Worm (Caenorhabditis elegans) whole organism, L2 larva: ENCODE measurements around the gene sod-5.

Experiments used
- R02D3.7 ChIP-seq: fragments of 150-350 bp; optimal IDR thresholded peaks from 2 replicates; lab custom pipeline; 2014; ENCODE audit warnings: missing biosample characterization, missing genetic modification characterization
- Y55F3AM.14 ChIP-seq: fragments of 200-800 bp; sonication (Bioruptor generic); optimal IDR thresholded peaks from 2 replicates; lab custom pipeline; 2018; ENCODE audit warnings: mild to moderate bottlenecking, missing genetic modification characterization, missing compliant biosample characterization
- ZK546.5 ChIP-seq: sonication (generic microtip); optimal IDR thresholded peaks from 2 replicates; lab custom pipeline; 2017; ENCODE audit warnings: missing biosample characterization, missing genetic modification characterization
- alr-1 ChIP-seq: fragments of 150-350 bp; optimal IDR thresholded peaks from 2 replicates; lab custom pipeline; 2014; ENCODE audit warnings: missing biosample characterization, missing genetic modification characterization
- aly-2 ChIP-seq: fragments of 150-350 bp; optimal IDR thresholded peaks from 2 replicates; lab custom pipeline; 2014; ENCODE audit warnings: missing biosample characterization, missing genetic modification characterization
- ama-1 ChIP-seq: fragments of 150-350 bp; optimal IDR thresholded peaks from 2 replicates; lab custom pipeline; 2018; ENCODE audit warnings: inconsistent platforms
- blmp-1 ChIP-seq: sonication (generic microtip); optimal IDR thresholded peaks from 2 replicates; lab custom pipeline; 2017; ENCODE audit warnings: missing genetic modification characterization, mild to moderate bottlenecking, missing compliant biosample characterization, antibody characterized with exemption, moderate library complexity; ENCODE audit not compliant: insufficient read depth
- ceh-16 ChIP-seq: fragments of 150-350 bp; optimal IDR thresholded peaks from 2 replicates; lab custom pipeline; 2014; ENCODE audit warnings: missing biosample characterization, missing genetic modification characterization
- ceh-82 ChIP-seq: fragments of 150-350 bp; optimal IDR thresholded peaks from 2 replicates; lab custom pipeline; 2014; ENCODE audit warnings: missing biosample characterization, missing genetic modification characterization
- crh-2 ChIP-seq: sonication (generic microtip); optimal IDR thresholded peaks from 2 replicates; lab custom pipeline; 2017; ENCODE audit warnings: missing biosample characterization, missing genetic modification characterization
- dmd-4 ChIP-seq: sonication (generic microtip); optimal IDR thresholded peaks from 2 replicates; lab custom pipeline; 2017; ENCODE audit warnings: missing biosample characterization, missing genetic modification characterization
- elt-1 ChIP-seq: fragments of 150-350 bp; optimal IDR thresholded peaks from 2 replicates; lab custom pipeline; 2014; ENCODE audit warnings: missing biosample characterization, missing genetic modification characterization
- gmeb-1 ChIP-seq: fragments of 150-350 bp; optimal IDR thresholded peaks from 2 replicates; lab custom pipeline; 2014; ENCODE audit warnings: missing biosample characterization, missing genetic modification characterization
- lin-11 ChIP-seq: fragments of 150-350 bp; sonication (generic microtip); optimal IDR thresholded peaks from 2 replicates; lab custom pipeline; 2014; ENCODE audit warnings: missing biosample characterization, missing genetic modification characterization, inconsistent platforms, mixed read lengths
- lin-13 ChIP-seq: fragments of 150-350 bp; optimal IDR thresholded peaks from 2 replicates; lab custom pipeline; 2014; ENCODE audit warnings: missing biosample characterization, missing genetic modification reagents, missing genetic modification characterization
- lin-39 ChIP-seq: fragments of 150-350 bp; optimal IDR thresholded peaks from 2 replicates; lab custom pipeline; 2014; ENCODE audit warnings: missing biosample characterization, missing genetic modification reagents, missing genetic modification characterization
- lsy-2 ChIP-seq, 2 experiments: fragments of 150-350 bp in 1 of 2; sonication (generic microtip) in 1 of 2; optimal IDR thresholded peaks; 2 replicates each; lab custom pipeline; 2014 to 2017; ENCODE audit warnings: missing biosample characterization in 2 of 2, missing genetic modification characterization in 2 of 2
- mab-5 ChIP-seq: fragments of 150-350 bp; optimal IDR thresholded peaks from 2 replicates; lab custom pipeline; 2014; ENCODE audit warnings: missing biosample characterization, missing genetic modification characterization
- mbf-1 ChIP-seq: sonication (generic microtip); optimal IDR thresholded peaks from 2 replicates; lab custom pipeline; 2017; ENCODE audit warnings: missing biosample characterization, missing genetic modification characterization
- mdl-1 ChIP-seq, 2 experiments: fragments of 150-350 bp in 1 of 2; sonication (generic microtip) in 1 of 2; optimal IDR thresholded peaks; 2 replicates each; lab custom pipeline; 2017; ENCODE audit warnings: missing biosample characterization in 2 of 2, missing genetic modification characterization in 2 of 2
- nhr-10 ChIP-seq: sonication (generic microtip); optimal IDR thresholded peaks from 2 replicates; lab custom pipeline; 2017; ENCODE audit warnings: missing biosample characterization, missing genetic modification characterization
- nhr-11 ChIP-seq: fragments of 150-350 bp; optimal IDR thresholded peaks from 2 replicates; lab custom pipeline; 2014; ENCODE audit warnings: missing biosample characterization, missing genetic modification characterization
- nhr-12 ChIP-seq: fragments of 150-350 bp; optimal IDR thresholded peaks from 2 replicates; lab custom pipeline; 2014; ENCODE audit warnings: missing biosample characterization, missing genetic modification characterization
- nhr-21 ChIP-seq: fragments of 150-350 bp; optimal IDR thresholded peaks from 2 replicates; lab custom pipeline; 2014; ENCODE audit warnings: missing biosample characterization, missing genetic modification characterization
- nhr-23 ChIP-seq: fragments of 150-350 bp; optimal IDR thresholded peaks from 2 replicates; lab custom pipeline; 2014; ENCODE audit warnings: missing biosample characterization, missing genetic modification reagents, missing genetic modification characterization
- nhr-237 ChIP-seq: fragments of 150-350 bp; optimal IDR thresholded peaks from 2 replicates; lab custom pipeline; 2014; ENCODE audit warnings: missing biosample characterization, missing genetic modification characterization
- nhr-25 ChIP-seq: fragments of 150-350 bp; sonication (generic microtip); optimal IDR thresholded peaks from 3 replicates; lab custom pipeline; 2014; ENCODE audit warnings: missing biosample characterization, missing genetic modification characterization
- nhr-77 ChIP-seq: fragments of 150-350 bp; optimal IDR thresholded peaks from 2 replicates; lab custom pipeline; 2014; ENCODE audit warnings: missing biosample characterization, missing genetic modification characterization
- peb-1 ChIP-seq: fragments of 150-350 bp; optimal IDR thresholded peaks from 2 replicates; lab custom pipeline; 2014; ENCODE audit warnings: missing biosample characterization, missing genetic modification characterization
- sem-4 ChIP-seq: fragments of 150-350 bp; optimal IDR thresholded peaks from 2 replicates; lab custom pipeline; 2014; ENCODE audit warnings: missing biosample characterization, missing genetic modification reagents, missing genetic modification characterization
- skn-1 ChIP-seq: sonication (generic microtip); optimal IDR thresholded peaks from 2 replicates; lab custom pipeline; 2017; ENCODE audit warnings: missing biosample characterization, missing genetic modification characterization
- sma-9 ChIP-seq, 2 experiments: fragments of 150-350 bp in 1 of 2; sonication (generic microtip) in 1 of 2; optimal IDR thresholded peaks; 2 replicates each; lab custom pipeline; 2014 to 2016; ENCODE audit warnings: missing genetic modification characterization in 2 of 2, mild to moderate bottlenecking in 1 of 2, missing biosample characterization in 1 of 2, missing compliant biosample characterization in 1 of 2, missing genetic modification reagents in 1 of 2, moderate library complexity in 1 of 2
- unc-39 ChIP-seq: fragments of 150-350 bp; optimal IDR thresholded peaks from 2 replicates; lab custom pipeline; 2014; ENCODE audit warnings: missing biosample characterization, missing genetic modification characterization
- ztf-1 ChIP-seq: fragments of 200-800 bp; sonication (Bioruptor generic); conservative IDR thresholded peaks from 2 replicates; pipeline ENCODE4 v1.3.6; 2022; ENCODE audit warnings: missing genetic modification characterization, missing compliant biosample characterization
- ztf-11 ChIP-seq: sonication (generic microtip); optimal IDR thresholded peaks from 2 replicates; lab custom pipeline; 2017; ENCODE audit warnings: missing biosample characterization, missing genetic modification characterization
- ztf-4 ChIP-seq: fragments of 150-350 bp; optimal IDR thresholded peaks from 2 replicates; lab custom pipeline; 2014; ENCODE audit warnings: missing biosample characterization, missing genetic modification characterization

sod-5 gene

DNA sequence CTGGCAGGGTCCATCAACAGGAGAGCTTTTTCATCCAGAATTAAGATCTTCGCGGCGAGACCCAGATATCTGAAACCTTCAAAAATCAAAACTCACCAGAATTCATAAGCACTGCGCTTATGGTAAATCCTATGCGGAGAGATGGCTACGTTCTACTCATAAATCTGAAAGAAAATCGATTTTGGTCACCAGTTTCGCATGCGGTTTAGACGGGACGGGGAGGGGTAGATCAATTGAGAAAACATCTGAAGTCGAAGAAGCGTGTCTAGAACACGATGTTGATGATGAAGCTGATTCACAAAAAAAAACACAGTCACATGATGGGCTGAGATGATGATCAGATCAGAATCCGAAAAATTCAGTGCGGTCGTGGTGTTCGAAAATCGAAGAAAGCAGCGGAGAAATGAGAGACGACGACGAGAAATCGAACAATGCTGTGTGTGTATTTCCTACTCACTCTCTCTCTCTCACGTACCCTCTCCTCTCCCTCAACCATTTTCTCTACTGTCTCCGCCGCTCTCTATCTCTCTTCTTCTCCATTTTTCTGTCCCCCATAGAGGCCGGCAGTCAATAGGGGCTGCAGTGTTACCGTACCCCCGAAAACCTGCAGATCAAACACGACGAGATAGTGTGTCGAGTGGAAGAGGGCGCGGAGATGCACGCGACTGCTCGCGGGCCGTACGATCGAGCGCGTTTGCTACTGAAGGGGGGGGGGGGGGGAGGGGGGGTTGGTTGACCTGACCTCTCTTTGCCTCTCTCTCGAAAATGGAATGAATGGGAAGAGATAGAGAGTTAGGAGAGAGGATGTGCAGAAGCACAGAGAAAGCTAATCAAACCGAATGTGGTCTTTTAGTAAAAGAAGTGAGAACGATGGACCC, 40.9 kb upstream of the sod-5 start, which contains the start of gene ntl-2 (continued):
- TF ChIP-seq elt-1 (tag; lab: Kevin White, UChicago): no peak
- no peak for TF ChIP-seq unc-39 (tag; lab: Kevin White, UChicago)
- peak; percentile 89 for TF ChIP-seq gmeb-1 (tag; lab: Kevin White, UChicago)
- TF ChIP-seq ztf-1 (GFP tag; lab: Robert Waterston, UW): no peak
- TF ChIP-seq sem-4 (tag; lab: Kevin White, UChicago): peak; percentile 91
- TF ChIP-seq ztf-11 (tag; lab: Kevin White, UChicago): no peak

- no peak for TF ChIP-seq dmd-4
- no peak for TF ChIP-seq mab-5 (tag; lab: Kevin White, UChicago)
- TF ChIP-seq gmeb-1 (tag; lab: Kevin White, UChicago): no peak
- TF ChIP-seq nhr-77 (tag; lab: Kevin White, UChicago): no peak
- TF ChIP-seq Y55F3AM.14: no peak
- no peak for TF ChIP-seq aly-2 (tag; lab: Kevin White, UChicago)
- no peak for TF ChIP-seq elt-1 (tag; lab: Kevin White, UChicago)
These were observed 39.2 kb upstream of the sod-5 start, which contains the start of gene B0286.1 for ce11 chrII:4378195-4378594. Gene B0286.1 (plus strand): TSS chrII:4378495.

DNA sequence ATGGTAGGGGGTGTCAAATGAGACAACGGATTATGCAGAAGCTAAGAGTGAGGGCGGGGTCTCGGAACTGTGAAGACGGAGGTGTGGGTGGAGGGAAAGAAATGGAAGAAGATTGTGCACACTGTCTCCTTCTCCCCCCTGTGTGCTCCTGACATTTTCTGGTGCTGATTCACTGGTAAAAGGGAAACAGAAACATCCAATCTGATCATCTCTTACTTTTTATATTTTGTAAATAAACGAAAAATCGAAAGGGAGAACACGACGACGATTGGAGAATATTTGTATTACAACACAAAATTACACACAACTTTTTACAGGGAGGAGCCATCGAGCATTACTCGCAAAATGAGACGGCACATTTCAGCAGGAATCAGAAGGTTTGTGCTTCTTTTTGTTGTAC, 34.1 kb upstream of the sod-5 start, which contains the start of gene fkh-6:
fkh-6 (minus strand) TSS at position 101 of the 400 bp plus-strand sequence.
- no peak for TF ChIP-seq nhr-25 (tag; lab: Kevin White, UChicago)
- TF ChIP-seq unc-39 (tag; lab: Kevin White, UChicago): no peak
- no peak for TF ChIP-seq nhr-237
- no peak for TF ChIP-seq gmeb-1 (tag; lab: Kevin White, UChicago)
- TF ChIP-seq mab-5 (tag; lab: Kevin White, UChicago): no peak
- no peak for TF ChIP-seq crh-2 (tag; lab: Kevin White, UChicago)
- TF ChIP-seq nhr-11 (tag; lab: Kevin White, UChicago): no peak

ce11 chrII:4391072-4391471, 26.4 kb upstream of the sod-5 start:
- TF ChIP-seq blmp-1 (peak; percentile 40), alr-1 (no peak)

DNA sequence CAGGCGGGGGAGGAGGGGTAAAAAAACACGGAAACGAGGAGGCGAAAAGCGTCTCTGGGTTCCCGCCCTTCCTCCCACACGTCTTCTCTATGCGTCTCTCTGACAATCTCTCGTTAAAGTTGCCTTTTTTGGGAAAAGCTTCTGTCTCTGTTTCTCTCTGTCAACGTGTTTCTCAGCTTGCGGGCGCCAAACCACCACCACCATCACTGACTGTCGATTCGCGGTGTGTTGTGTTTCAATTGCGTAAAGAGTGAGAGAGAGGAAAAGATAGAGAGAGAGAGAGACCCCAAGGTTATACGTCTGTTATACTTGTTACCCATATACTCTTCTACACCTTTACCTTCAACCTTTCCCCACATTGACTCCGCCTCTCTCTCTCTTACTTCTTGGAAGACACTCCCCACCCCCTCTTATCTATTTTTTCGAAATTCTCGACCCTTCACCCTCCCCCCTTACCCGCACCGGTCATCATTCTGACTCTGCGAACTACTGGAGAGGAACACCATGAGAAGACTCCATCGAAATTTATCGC, 24.8 kb upstream of the sod-5 start, which contains the start of gene mlt-7:
mlt-7 (plus strand) TSS at position 482 of the 532 bp plus-strand sequence.
- TF ChIP-seq unc-39 (tag; lab: Kevin White, UChicago): no peak
- peak; percentile 40 for TF ChIP-seq blmp-1
- peak; percentile 73 for TF ChIP-seq nhr-25 (tag; lab: Kevin White, UChicago)
- no peak for TF ChIP-seq skn-1 (tag; lab: Kevin White, UChicago)

- TF ChIP-seq nhr-77 (tag; lab: Kevin White, UChicago) (no peak), R02D3.7 (tag; lab: Kevin White, UChicago) (no peak), lsy-2 (tag; optimal IDR thresholded peaks at IDR 0.05; lab: Kevin White, UChicago) (no peak)
These were observed 23.0 kb upstream of the sod-5 start for ce11 chrII:4394438-4394837.

ce11 chrII:4405358-4405757, 12.1 kb upstream of the sod-5 start, which contains the start of gene ZK430.5:
Gene ZK430.5 (plus strand): TSS chrII:4405658.
- TF ChIP-seq lin-39: no peak
- TF ChIP-seq nhr-237: no peak
- TF ChIP-seq ama-1 (lab: Kevin White, UChicago): no peak
- TF ChIP-seq mdl-1 (tag; optimal IDR thresholded peaks at IDR 0.05; lab: Kevin White, UChicago): no peak
- no peak for TF ChIP-seq R02D3.7 (tag; lab: Kevin White, UChicago)
- TF ChIP-seq nhr-21 (tag; lab: Kevin White, UChicago): no peak
- no peak for TF ChIP-seq Y55F3AM.14

- no peak for TF ChIP-seq alr-1
- TF ChIP-seq peb-1: no peak
- no peak for TF ChIP-seq lin-13 (GFP tag; lab: Kevin White, UChicago)
- TF ChIP-seq lin-11 (tag; lab: Kevin White, UChicago): no peak
- TF ChIP-seq ceh-16 (tag; lab: Kevin White, UChicago): no peak
- no peak for TF ChIP-seq ztf-1 (GFP tag; lab: Robert Waterston, UW)
- TF ChIP-seq lin-39: no peak
- TF ChIP-seq nhr-10 (tag; lab: Kevin White, UChicago): no peak
- no peak for TF ChIP-seq nhr-237
- no peak for TF ChIP-seq mbf-1
- no peak for TF ChIP-seq nhr-12 (tag; lab: Kevin White, UChicago)
- no peak for TF ChIP-seq sma-9 (GFP tag; optimal IDR thresholded peaks at IDR 0.05; lab: Kevin White, UChicago)
- TF ChIP-seq sma-9 (tag; optimal IDR thresholded peaks at IDR 0.05; lab: Kevin White, UChicago): no peak
- no peak for TF ChIP-seq nhr-23 (tag; lab: Kevin White, UChicago)
- no peak for TF ChIP-seq ZK546.5 (tag; lab: Kevin White, UChicago)
- TF ChIP-seq aly-2 (tag; lab: Kevin White, UChicago): no peak
- TF ChIP-seq ceh-82 (tag; lab: Kevin White, UChicago): no peak
- no peak for TF ChIP-seq ztf-4 (tag; lab: Kevin White, UChicago)
These were observed 7.8 kb upstream of the sod-5 start for ce11 chrII:4409650-4410049.
